Worm (Caenorhabditis elegans) whole organism, L4 larva: Measurements from ENCODE around the gene B0272.3.

ENCODE experiments used
- F26F4.8 ChIP-seq: fragments of 200-800 bp; sonication (Bioruptor generic); conservative IDR thresholded peaks from 2 replicates; pipeline ENCODE4 v1.3.6; 2022; ENCODE audit warnings: missing genetic modification characterization, missing compliant biosample characterization
- F37D6.2 ChIP-seq: sonication (generic microtip); optimal IDR thresholded peaks from 2 replicates; lab custom pipeline; 2016; ENCODE audit warnings: mild to moderate bottlenecking, missing genetic modification characterization, missing compliant biosample characterization
- F49E8.2 ChIP-seq: sonication (generic microtip); optimal IDR thresholded peaks from 2 replicates; lab custom pipeline; 2016; ENCODE audit warnings: missing compliant biosample characterization, mild to moderate bottlenecking, missing genetic modification characterization, borderline replicate concordance
- T20F7.1 ChIP-seq: fragments of 200-800 bp; sonication (Bioruptor generic); optimal IDR thresholded peaks from 2 replicates; lab custom pipeline; 2018; ENCODE audit warnings: mild to moderate bottlenecking, missing genetic modification characterization, missing compliant biosample characterization
- Y105C5A.15 ChIP-seq: fragments of 200-800 bp; sonication (Bioruptor generic); IDR thresholded peaks from 2 replicates; pipeline ENCODE4 v1.3.6; 2022; ENCODE audit warnings: missing genetic modification characterization, missing compliant biosample characterization
- ZK337.2 ChIP-seq: fragments of 200-800 bp; sonication (Bioruptor generic); IDR thresholded peaks from 2 replicates; pipeline ENCODE4 v1.3.6; 2022; ENCODE audit warnings: missing genetic modification reagents, missing genetic modification characterization, missing compliant biosample characterization
- aly-2 ChIP-seq: sonication (generic microtip); optimal IDR thresholded peaks from 2 replicates; lab custom pipeline; 2018; ENCODE audit warnings: missing biosample characterization, missing genetic modification characterization
- arid-1 ChIP-seq: fragments of 200-800 bp; sonication (Bioruptor generic); conservative IDR thresholded peaks from 2 replicates; pipeline ENCODE4 v1.3.6; 2022; ENCODE audit warnings: missing genetic modification reagents, missing genetic modification characterization, missing compliant biosample characterization
- attf-4 ChIP-seq: sonication (generic microtip); optimal IDR thresholded peaks from 3 replicates; lab custom pipeline; 2017; ENCODE audit warnings: missing biosample characterization, missing genetic modification characterization
- ceh-44 ChIP-seq: fragments of 200-800 bp; sonication (Bioruptor generic); IDR thresholded peaks from 2 replicates; pipeline ENCODE4 v1.3.6; 2022; ENCODE audit warnings: missing genetic modification reagents, missing genetic modification characterization, missing compliant biosample characterization
- daf-16 ChIP-seq, 3 experiments: sonication (generic microtip); optimal IDR thresholded peaks; 2 replicates each; lab custom pipeline; 2016 to 2017; ENCODE audit warnings: missing genetic modification characterization in 3 of 3, missing genetic modification reagents in 3 of 3, mild to moderate bottlenecking in 2 of 3, missing compliant biosample characterization in 2 of 3, missing biosample characterization in 1 of 3, moderate library complexity in 1 of 3
- daf-19 ChIP-seq: fragments of 200-800 bp; sonication (Bioruptor generic); conservative IDR thresholded peaks from 2 replicates; pipeline ENCODE4 v1.3.6; 2022; ENCODE audit warnings: missing genetic modification characterization, missing compliant biosample characterization
- dmd-9 ChIP-seq: fragments of 200-800 bp; sonication (Bioruptor generic); IDR thresholded peaks from 2 replicates; pipeline ENCODE4 v1.3.6; 2022; ENCODE audit warnings: missing genetic modification reagents, missing genetic modification characterization, missing compliant biosample characterization
- dpl-1 ChIP-seq: fragments of 150-350 bp; optimal IDR thresholded peaks from 2 replicates; lab custom pipeline; 2014; ENCODE audit warnings: missing biosample characterization, missing genetic modification reagents, missing genetic modification characterization
- duxl-1 ChIP-seq: sonication (generic microtip); optimal IDR thresholded peaks from 2 replicates; lab custom pipeline; 2016; ENCODE audit warnings: mild to moderate bottlenecking, missing genetic modification characterization, moderate library complexity, missing compliant biosample characterization; ENCODE audit not compliant: poor library complexity
- dve-1 ChIP-seq: sonication (generic microtip); optimal IDR thresholded peaks from 2 replicates; lab custom pipeline; 2017; ENCODE audit warnings: antibody characterized with exemption, mild to moderate bottlenecking, missing genetic modification characterization, missing compliant biosample characterization; ENCODE audit not compliant: insufficient read depth
- egl-27 ChIP-seq: sonication (generic microtip); optimal IDR thresholded peaks from 3 replicates; lab custom pipeline; 2017; ENCODE audit warnings: missing biosample characterization, missing genetic modification reagents, missing genetic modification characterization
- egl-43 ChIP-seq: fragments of 200-800 bp; sonication (Bioruptor generic); IDR thresholded peaks from 2 replicates; pipeline ENCODE4 v1.3.6; 2022; ENCODE audit warnings: missing genetic modification reagents, missing genetic modification characterization, missing compliant biosample characterization
- fos-1 ChIP-seq: fragments of 150-350 bp; optimal IDR thresholded peaks from 2 replicates; lab custom pipeline; 2014; ENCODE audit warnings: missing biosample characterization, missing genetic modification characterization
- jun-1 ChIP-seq: fragments of 150-350 bp; optimal IDR thresholded peaks from 2 replicates; lab custom pipeline; 2014; ENCODE audit warnings: missing biosample characterization, missing genetic modification reagents, missing genetic modification characterization
- lin-1 ChIP-seq: fragments of 200-800 bp; sonication (Bioruptor generic); IDR thresholded peaks from 2 replicates; pipeline ENCODE4 v1.3.6; 2022; ENCODE audit warnings: missing genetic modification reagents, missing genetic modification characterization, missing compliant biosample characterization
- lin-15B ChIP-seq: fragments of 150-350 bp; sonication (generic microtip); optimal IDR thresholded peaks from 3 replicates; lab custom pipeline; 2014; ENCODE audit warnings: missing biosample characterization, missing genetic modification characterization
- mxl-3 ChIP-seq: fragments of 200-800 bp; sonication (Bioruptor generic); optimal IDR thresholded peaks from 2 replicates; lab custom pipeline; 2018; ENCODE audit warnings: mild to moderate bottlenecking, missing genetic modification characterization, missing compliant biosample characterization
- nhr-111 ChIP-seq: fragments of 200-800 bp; sonication (Bioruptor generic); optimal IDR thresholded peaks from 2 replicates; lab custom pipeline; 2018; ENCODE audit warnings: mild to moderate bottlenecking, missing genetic modification characterization, missing compliant biosample characterization
- nhr-237 ChIP-seq: sonication (generic microtip); optimal IDR thresholded peaks from 2 replicates; lab custom pipeline; 2017; ENCODE audit warnings: missing biosample characterization, missing genetic modification characterization
- nhr-25 ChIP-seq: sonication (generic microtip); optimal IDR thresholded peaks from 2 replicates; lab custom pipeline; 2017; ENCODE audit warnings: missing genetic modification characterization, mild to moderate bottlenecking, missing compliant biosample characterization, antibody characterized with exemption, moderate library complexity, borderline replicate concordance; ENCODE audit not compliant: insufficient read depth
- nhr-42 ChIP-seq: fragments of 200-800 bp; sonication (Bioruptor generic); IDR thresholded peaks from 2 replicates; pipeline ENCODE4 v1.3.6; 2022; ENCODE audit warnings: missing genetic modification characterization, missing compliant biosample characterization
- nhr-48 ChIP-seq: sonication (generic microtip); optimal IDR thresholded peaks from 2 replicates; lab custom pipeline; 2016; ENCODE audit warnings: mild to moderate bottlenecking, missing genetic modification characterization, missing compliant biosample characterization
- nhr-6 ChIP-seq: fragments of 150-350 bp; optimal IDR thresholded peaks from 2 replicates; lab custom pipeline; 2014; ENCODE audit warnings: missing biosample characterization, missing genetic modification characterization
- nhr-77 ChIP-seq: fragments of 150-350 bp; optimal IDR thresholded peaks from 2 replicates; lab custom pipeline; 2014; ENCODE audit warnings: missing biosample characterization, missing genetic modification characterization
- php-3 ChIP-seq: fragments of 200-800 bp; sonication (Bioruptor generic); IDR thresholded peaks from 2 replicates; pipeline ENCODE4 v1.3.6; 2022; ENCODE audit warnings: missing genetic modification reagents, missing genetic modification characterization, missing compliant biosample characterization
- saeg-2 ChIP-seq: fragments of 200-800 bp; sonication (Bioruptor generic); IDR thresholded peaks from 2 replicates; pipeline ENCODE4 v1.3.6; 2022; ENCODE audit warnings: missing genetic modification reagents, missing genetic modification characterization, missing compliant biosample characterization
- sdz-12 ChIP-seq: fragments of 200-800 bp; sonication (Bioruptor generic); optimal IDR thresholded peaks from 2 replicates; lab custom pipeline; 2018; ENCODE audit warnings: mild to moderate bottlenecking, missing genetic modification characterization, missing compliant biosample characterization
- set-16 ChIP-seq: fragments of 200-800 bp; sonication (Bioruptor generic); IDR thresholded peaks from 2 replicates; pipeline ENCODE4 v1.3.6; 2022; ENCODE audit warnings: missing genetic modification reagents, missing genetic modification characterization, missing compliant biosample characterization
- skn-1 ChIP-seq: fragments of 150-350 bp; optimal IDR thresholded peaks from 2 replicates; lab custom pipeline; 2014; ENCODE audit warnings: missing biosample characterization, missing genetic modification characterization
- snpc-1.2 ChIP-seq: fragments of 200-800 bp; sonication (Bioruptor generic); IDR thresholded peaks from 2 replicates; pipeline ENCODE4 v1.3.6; 2022; ENCODE audit warnings: missing genetic modification reagents, missing genetic modification characterization, missing compliant biosample characterization
- spr-1 ChIP-seq: sonication (generic microtip); optimal IDR thresholded peaks from 2 replicates; lab custom pipeline; 2016; ENCODE audit warnings: mild to moderate bottlenecking, missing genetic modification characterization, missing compliant biosample characterization
- tag-97 ChIP-seq: fragments of 200-800 bp; sonication (Bioruptor generic); IDR thresholded peaks from 2 replicates; pipeline ENCODE4 v1.3.6; 2022; ENCODE audit warnings: missing genetic modification characterization, missing compliant biosample characterization
- unc-62 ChIP-seq, 3 experiments: fragments of 150-350 bp in 1 of 3; sonication (generic microtip); optimal IDR thresholded peaks in 2 of 3; peaks in 1 of 3; 1 replicate in 1 of 3; 2 replicates in 2 of 3; lab custom pipeline; 2014 to 2017; ENCODE audit warnings: missing biosample characterization in 3 of 3, missing genetic modification characterization in 3 of 3, missing genetic modification reagents in 3 of 3, missing genotype in 1 of 3
- zag-1 ChIP-seq: fragments of 150-350 bp; optimal IDR thresholded peaks from 2 replicates; lab custom pipeline; 2014; ENCODE audit warnings: missing biosample characterization, missing genetic modification characterization
- zip-2 ChIP-seq: fragments of 150-350 bp; optimal IDR thresholded peaks from 2 replicates; lab custom pipeline; 2014; ENCODE audit warnings: missing biosample characterization, missing genetic modification characterization
- ztf-7 ChIP-seq: fragments of 150-350 bp; optimal IDR thresholded peaks from 2 replicates; lab custom pipeline; 2014; ENCODE audit warnings: missing biosample characterization, missing genetic modification characterization

The B0272.3 gene

DNA sequence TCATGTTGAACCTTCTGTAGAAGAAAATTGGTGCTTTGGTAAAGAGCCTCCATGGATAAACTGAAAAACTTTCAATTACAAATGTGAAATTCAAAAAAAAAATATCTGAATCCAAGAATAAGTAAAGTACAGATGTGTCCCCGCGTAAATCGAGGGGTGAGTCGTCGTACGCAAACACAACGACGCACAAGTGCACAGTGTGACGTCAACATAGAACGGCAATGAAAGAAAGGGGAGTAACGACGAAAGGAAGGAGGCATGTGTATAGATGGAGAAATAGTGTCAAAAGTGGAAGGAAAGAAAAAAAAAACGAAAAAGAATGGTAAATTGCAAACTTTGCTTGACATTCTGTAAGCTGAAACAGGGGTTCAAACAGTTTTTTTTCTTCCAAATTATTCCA, 10.3 kb downstream of the B0272.3 start, which contains the start of gene memb-1 (continued):
- TF ChIP-seq spr-1 (tag; lab: Kevin White, UChicago) = no peak
- no peak for TF ChIP-seq F37D6.2
- no peak for TF ChIP-seq lin-1 (GFP tag; lab: Robert Waterston, UW)
- TF ChIP-seq nhr-77 (tag; lab: Kevin White, UChicago) = no peak
- no peak for TF ChIP-seq nhr-237 (tag; lab: Kevin White, UChicago)
- TF ChIP-seq duxl-1 (tag; lab: Kevin White, UChicago) = peak; percentile 32
- no peak for TF ChIP-seq tag-97 (GFP tag; lab: Robert Waterston, UW)
- TF ChIP-seq set-16 (GFP tag; lab: Robert Waterston, UW) = no peak
- no peak for TF ChIP-seq daf-19 (GFP tag; lab: Robert Waterston, UW)
- TF ChIP-seq dpl-1 (GFP tag; lab: Kevin White, UChicago) = peak; percentile 31
- TF ChIP-seq nhr-111 = no peak
- no peak for TF ChIP-seq F26F4.8 (GFP tag; lab: Robert Waterston, UW)
- no peak for TF ChIP-seq egl-43 (GFP tag; lab: Robert Waterston, UW)
- no peak for TF ChIP-seq zip-2 (tag; lab: Kevin White, UChicago)
- no peak for TF ChIP-seq zag-1 (tag; lab: Kevin White, UChicago)
- peak; percentile 47 for TF ChIP-seq mxl-3 (GFP tag; lab: Kevin White, UChicago)
- TF ChIP-seq php-3 = no peak
- no peak for TF ChIP-seq arid-1 (GFP tag; lab: Robert Waterston, UW)
- TF ChIP-seq sdz-12 (GFP tag; lab: Kevin White, UChicago) = no peak
- TF ChIP-seq ceh-44 (GFP tag; lab: Robert Waterston, UW) = no peak
- no peak for TF ChIP-seq T20F7.1 (GFP tag; lab: Kevin White, UChicago)
- TF ChIP-seq nhr-6 (tag; lab: Kevin White, UChicago) = peak; percentile 36
- TF ChIP-seq dve-1 (tag; lab: Kevin White, UChicago) = peak; percentile 70
- no peak for TF ChIP-seq aly-2 (tag; lab: Kevin White, UChicago)
- TF ChIP-seq F49E8.2 (tag; lab: Kevin White, UChicago) = no peak
- TF ChIP-seq saeg-2 = no peak
- TF ChIP-seq skn-1 (tag; lab: Kevin White, UChicago) = no peak
- no peak for TF ChIP-seq snpc-1.2 (GFP tag; lab: Robert Waterston, UW)
- no peak for TF ChIP-seq dmd-9 (GFP tag; lab: Robert Waterston, UW)
- no peak for TF ChIP-seq Y105C5A.15 (GFP tag; lab: Robert Waterston, UW)
- no peak for TF ChIP-seq nhr-25 (tag; lab: Kevin White, UChicago)
- TF ChIP-seq unc-62 (GFP tag; optimal IDR thresholded peaks at IDR 0.05 in 1 of 2; lab: Kevin White, UChicago) = no peak
- TF ChIP-seq unc-62 (tag; optimal IDR thresholded peaks at IDR 0.05; lab: Kevin White, UChicago) = no peak
- no peak for TF ChIP-seq lin-15B
- TF ChIP-seq daf-16 (GFP tag; optimal IDR thresholded peaks at IDR 0.05; lab: Kevin White, UChicago) = no peak
- TF ChIP-seq daf-16 (tag; optimal IDR thresholded peaks at IDR 0.05; lab: Kevin White, UChicago) = peak; percentile 83

DNA sequence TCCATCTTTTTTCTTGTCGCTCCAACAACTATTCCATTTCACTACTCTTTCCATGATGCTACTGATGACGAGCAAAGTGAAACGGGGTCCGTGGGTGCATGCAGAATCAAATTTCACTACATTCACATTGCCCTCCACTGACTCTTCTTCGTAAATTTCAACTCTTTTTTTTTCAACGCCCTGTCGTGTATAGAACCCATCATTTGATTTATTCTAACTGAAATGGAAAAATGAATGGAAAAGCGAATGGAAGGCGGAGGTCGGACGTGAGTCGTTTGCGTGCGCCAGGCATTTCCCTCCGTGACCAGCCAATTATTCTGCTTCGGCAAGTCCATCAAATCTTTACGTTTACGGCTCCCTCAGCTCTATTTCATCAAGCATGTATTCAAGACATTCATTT, 12.6 kb downstream of the B0272.3 start:
- TF ChIP-seq snpc-1.2 (GFP tag; lab: Robert Waterston, UW) (no peak), zip-2 (tag; lab: Kevin White, UChicago) (no peak), ZK337.2 (GFP tag; lab: Robert Waterston, UW) (no peak), nhr-42 (GFP tag; lab: Robert Waterston, UW) (no peak), set-16 (GFP tag; lab: Robert Waterston, UW) (no peak), fos-1 (no peak), dpl-1 (GFP tag; lab: Kevin White, UChicago) (no peak), ztf-7 (tag; lab: Kevin White, UChicago) (no peak), jun-1 (tag; lab: Kevin White, UChicago) (no peak), attf-4 (no peak), nhr-111 (no peak), egl-27 (tag; lab: Kevin White, UChicago) (no peak), nhr-48 (tag; lab: Kevin White, UChicago) (no peak)
